Worm (Caenorhabditis elegans) whole organism, young adult: ENCODE results near the gene ZK930.7.

ENCODE experiments used
- B0336.3 ChIP-seq: fragments of 200-800 bp; sonication (Bioruptor generic); IDR thresholded peaks from 2 replicates; pipeline ENCODE4 v1.3.6; 2022; ENCODE audit warnings: missing genetic modification characterization, missing compliant biosample characterization
- F10E7.11 ChIP-seq: sonication (generic microtip); optimal IDR thresholded peaks from 2 replicates; lab custom pipeline; 2017; ENCODE audit warnings: mild to moderate bottlenecking, missing genetic modification characterization, moderate library complexity, missing compliant biosample characterization
- F22D6.2 ChIP-seq: sonication (generic microtip); optimal IDR thresholded peaks from 2 replicates; lab custom pipeline; 2016; ENCODE audit warnings: mild to moderate bottlenecking, missing genetic modification characterization, missing compliant biosample characterization
- F55B11.4 ChIP-seq: sonication (generic microtip); optimal IDR thresholded peaks from 2 replicates; lab custom pipeline; 2016; ENCODE audit warnings: missing compliant biosample characterization, missing genetic modification characterization, borderline replicate concordance; ENCODE audit not compliant: insufficient read depth
- F57A8.1 ChIP-seq: fragments of 200-800 bp; sonication (Bioruptor generic); optimal IDR thresholded peaks from 2 replicates; lab custom pipeline; 2018; ENCODE audit warnings: mild to moderate bottlenecking, missing genetic modification characterization, moderate library complexity, missing compliant biosample characterization
- F57C9.4 ChIP-seq: sonication (generic microtip); optimal IDR thresholded peaks from 2 replicates; lab custom pipeline; 2017; ENCODE audit warnings: mild to moderate bottlenecking, missing genetic modification characterization, missing compliant biosample characterization
- K11D2.4 ChIP-seq: fragments of 200-800 bp; sonication (Bioruptor generic); IDR thresholded peaks from 2 replicates; pipeline ENCODE4 v1.3.6; 2022; ENCODE audit warnings: missing genetic modification reagents, missing genetic modification characterization, missing compliant biosample characterization
- Y56A3A.18 ChIP-seq: fragments of 200-800 bp; sonication (Bioruptor generic); IDR thresholded peaks from 2 replicates; pipeline ENCODE4 v1.3.6; 2022; ENCODE audit warnings: missing genetic modification reagents, missing genetic modification characterization, missing compliant biosample characterization
- Y79H2A.3 ChIP-seq: fragments of 200-800 bp; sonication (Bioruptor generic); conservative IDR thresholded peaks from 2 replicates; pipeline ENCODE4 v1.3.6; 2022; ENCODE audit warnings: missing genetic modification reagents, missing genetic modification characterization, missing compliant biosample characterization
- Y95B8A.8 ChIP-seq: fragments of 200-800 bp; sonication (Bioruptor generic); IDR thresholded peaks from 2 replicates; pipeline ENCODE4 v1.3.6; 2022; ENCODE audit warnings: missing genetic modification reagents, missing genetic modification characterization, missing compliant biosample characterization
- aptf-2 ChIP-seq: fragments of 200-800 bp; sonication (Bioruptor generic); conservative IDR thresholded peaks from 2 replicates; pipeline ENCODE4 v1.3.6; 2022; ENCODE audit warnings: missing genetic modification reagents, missing genetic modification characterization, missing compliant biosample characterization
- attf-3 ChIP-seq: fragments of 200-800 bp; sonication (Bioruptor generic); conservative IDR thresholded peaks from 2 replicates; pipeline ENCODE4 v1.3.6; 2022; ENCODE audit warnings: missing genetic modification reagents, missing genetic modification characterization, missing compliant biosample characterization
- bed-1 ChIP-seq: fragments of 200-800 bp; sonication (Bioruptor generic); IDR thresholded peaks from 2 replicates; pipeline ENCODE4 v1.3.6; 2022; ENCODE audit warnings: missing genetic modification reagents, missing genetic modification characterization, missing compliant biosample characterization
- bed-2 ChIP-seq: fragments of 200-800 bp; sonication (Bioruptor generic); IDR thresholded peaks from 2 replicates; pipeline ENCODE4 v1.3.6; 2022; ENCODE audit warnings: missing genetic modification reagents, missing genetic modification characterization, missing compliant biosample characterization
- cebp-1 ChIP-seq, 2 experiments: fragments of 200-800 bp in 1 of 2; sonication (Bioruptor generic) in 1 of 2; sonication (generic microtip) in 1 of 2; IDR thresholded peaks in 1 of 2; optimal IDR thresholded peaks in 1 of 2; 2 replicates each; pipeline versions ENCODE4 v1.3.6 to Lab custom; 2017 to 2022; ENCODE audit warnings: missing compliant biosample characterization in 2 of 2, missing genetic modification characterization in 2 of 2, mild to moderate bottlenecking in 1 of 2, missing genetic modification reagents in 1 of 2, moderate library complexity in 1 of 2
- cebp-2 ChIP-seq: fragments of 200-800 bp; sonication (Bioruptor generic); IDR thresholded peaks from 2 replicates; pipeline ENCODE4 v1.3.6; 2022; ENCODE audit warnings: missing genetic modification characterization, missing compliant biosample characterization
- ceh-91 ChIP-seq: fragments of 200-800 bp; sonication (Bioruptor generic); IDR thresholded peaks from 2 replicates; pipeline ENCODE4 v1.3.6; 2022; ENCODE audit warnings: missing genetic modification reagents, missing genetic modification characterization, missing compliant biosample characterization
- chd-7 ChIP-seq: sonication (generic microtip); optimal IDR thresholded peaks from 2 replicates; lab custom pipeline; 2016; ENCODE audit warnings: mild to moderate bottlenecking, missing genetic modification characterization, moderate library complexity, missing compliant biosample characterization
- dox-1 ChIP-seq: fragments of 200-800 bp; sonication (Bioruptor generic); IDR thresholded peaks from 2 replicates; pipeline ENCODE4 v1.3.6; 2022; ENCODE audit warnings: missing genetic modification reagents, missing genetic modification characterization, missing compliant biosample characterization
- dpff-1 ChIP-seq: sonication (generic microtip); optimal IDR thresholded peaks from 2 replicates; lab custom pipeline; 2017; ENCODE audit warnings: mild to moderate bottlenecking, missing genetic modification characterization, missing compliant biosample characterization
- egl-44 ChIP-seq: fragments of 200-800 bp; sonication (Bioruptor generic); IDR thresholded peaks from 2 replicates; pipeline ENCODE4 v1.3.6; 2022; ENCODE audit warnings: missing genetic modification reagents, missing genetic modification characterization, missing compliant biosample characterization
- ets-4 ChIP-seq: fragments of 200-800 bp; sonication (Bioruptor generic); optimal IDR thresholded peaks from 2 replicates; lab custom pipeline; 2018; ENCODE audit warnings: mild to moderate bottlenecking, missing genetic modification characterization, missing compliant biosample characterization
- gei-17 ChIP-seq: fragments of 200-800 bp; sonication (Bioruptor generic); optimal IDR thresholded peaks from 2 replicates; lab custom pipeline; 2018; ENCODE audit warnings: mild to moderate bottlenecking, missing genetic modification characterization, missing compliant biosample characterization
- hmg-20 ChIP-seq: fragments of 200-800 bp; sonication (Bioruptor generic); IDR thresholded peaks from 2 replicates; pipeline ENCODE4 v1.3.6; 2022; ENCODE audit warnings: missing genetic modification reagents, missing genetic modification characterization, missing compliant biosample characterization
- lag-1 ChIP-seq: fragments of 200-800 bp; sonication (Bioruptor generic); IDR thresholded peaks from 2 replicates; pipeline ENCODE4 v1.3.6; 2022; ENCODE audit warnings: missing genetic modification reagents, missing genetic modification characterization, missing compliant biosample characterization
- let-607 ChIP-seq, 2 experiments: fragments of 200-800 bp in 1 of 2; sonication (Bioruptor generic) in 1 of 2; sonication (generic microtip) in 1 of 2; optimal IDR thresholded peaks; 2 replicates each; lab custom pipeline; 2016 to 2018; ENCODE audit warnings: mild to moderate bottlenecking in 2 of 2, missing compliant biosample characterization in 2 of 2, missing genetic modification characterization in 2 of 2, moderate library complexity in 2 of 2, missing genotype in 1 of 2
- lin-40 ChIP-seq: sonication (generic microtip); optimal IDR thresholded peaks from 2 replicates; lab custom pipeline; 2016; ENCODE audit warnings: missing genetic modification characterization, mild to moderate bottlenecking, missing compliant biosample characterization, missing genotype, missing genetic modification reagents
- lin-54 ChIP-seq: fragments of 200-800 bp; sonication (Bioruptor generic); optimal IDR thresholded peaks from 2 replicates; lab custom pipeline; 2018; ENCODE audit warnings: mild to moderate bottlenecking, missing genetic modification characterization, missing compliant biosample characterization
- lsl-1 ChIP-seq: fragments of 200-800 bp; sonication (Bioruptor generic); optimal IDR thresholded peaks from 2 replicates; lab custom pipeline; 2018; ENCODE audit warnings: mild to moderate bottlenecking, missing genetic modification characterization, moderate library complexity, missing compliant biosample characterization
- madf-10 ChIP-seq: sonication (generic microtip); optimal IDR thresholded peaks from 2 replicates; lab custom pipeline; 2016; ENCODE audit warnings: mild to moderate bottlenecking, missing genetic modification characterization, missing compliant biosample characterization
- mcd-1 ChIP-seq: fragments of 200-800 bp; sonication (Bioruptor generic); IDR thresholded peaks from 2 replicates; pipeline ENCODE4 v1.3.6; 2022; ENCODE audit warnings: missing genetic modification reagents, missing genetic modification characterization, missing compliant biosample characterization
- mel-28 ChIP-seq: sonication (generic microtip); optimal IDR thresholded peaks from 2 replicates; lab custom pipeline; 2016; ENCODE audit warnings: borderline replicate concordance, mild to moderate bottlenecking, missing genetic modification characterization, missing compliant biosample characterization
- mes-4 ChIP-seq: sonication (generic microtip); optimal IDR thresholded peaks from 2 replicates; lab custom pipeline; 2016; ENCODE audit warnings: missing genotype, missing genetic modification characterization, missing compliant biosample characterization
- nfya-1 ChIP-seq: sonication (generic microtip); optimal IDR thresholded peaks from 2 replicates; lab custom pipeline; 2017; ENCODE audit warnings: antibody characterized with exemption, missing compliant biosample characterization, missing genetic modification characterization, borderline replicate concordance; ENCODE audit not compliant: insufficient read depth
- nhr-179 ChIP-seq: sonication (generic microtip); optimal IDR thresholded peaks from 2 replicates; lab custom pipeline; 2016; ENCODE audit warnings: mild to moderate bottlenecking, missing genetic modification characterization, missing compliant biosample characterization
- rcor-1 ChIP-seq: fragments of 200-800 bp; sonication (Bioruptor generic); IDR thresholded peaks from 2 replicates; pipeline ENCODE4 v1.3.6; 2022; ENCODE audit warnings: missing genetic modification reagents, missing genetic modification characterization, missing compliant biosample characterization
- rpc-1 ChIP-seq, 2 experiments: fragments of 150-350 bp in 1 of 2; sonication (generic microtip) in 1 of 2; optimal IDR thresholded peaks; 2 replicates each; lab custom pipeline; 2014 to 2018; ENCODE audit warnings: missing biosample characterization in 1 of 2, missing genetic modification characterization in 1 of 2, missing genetic modification reagents in 1 of 2, missing genotype in 1 of 2
- snpc-3.4 ChIP-seq: sonication (generic microtip); optimal IDR thresholded peaks from 2 replicates; lab custom pipeline; 2017; ENCODE audit warnings: missing genetic modification characterization, mild to moderate bottlenecking, missing compliant biosample characterization, antibody characterized with exemption, moderate library complexity, missing genotype, missing genetic modification reagents
- sptf-2 ChIP-seq: fragments of 200-800 bp; sonication (Bioruptor generic); optimal IDR thresholded peaks from 2 replicates; lab custom pipeline; 2018; ENCODE audit warnings: mild to moderate bottlenecking, missing genetic modification characterization, missing compliant biosample characterization
- tlf-1 ChIP-seq: fragments of 200-800 bp; sonication (Bioruptor generic); optimal IDR thresholded peaks from 2 replicates; lab custom pipeline; 2018; ENCODE audit warnings: mild to moderate bottlenecking, missing genetic modification characterization, missing compliant biosample characterization
- unc-130 ChIP-seq: sonication (generic microtip); optimal IDR thresholded peaks from 2 replicates; lab custom pipeline; 2016; ENCODE audit warnings: missing genetic modification reagents, missing genetic modification characterization, missing compliant biosample characterization
- unc-62 ChIP-seq: fragments of 150-350 bp; optimal IDR thresholded peaks from 2 replicates; lab custom pipeline; 2014; ENCODE audit warnings: missing biosample characterization, missing genetic modification reagents, missing genetic modification characterization
- zim-3 ChIP-seq: sonication (generic microtip); optimal IDR thresholded peaks from 2 replicates; lab custom pipeline; 2017; ENCODE audit warnings: mild to moderate bottlenecking, missing genetic modification characterization, moderate library complexity, missing compliant biosample characterization
- ztf-18 ChIP-seq: sonication (generic microtip); optimal IDR thresholded peaks from 2 replicates; lab custom pipeline; 2016; ENCODE audit warnings: missing genotype, mild to moderate bottlenecking, missing genetic modification characterization, missing compliant biosample characterization
- ztf-3 ChIP-seq: fragments of 200-800 bp; sonication (Bioruptor generic); optimal IDR thresholded peaks from 2 replicates; lab custom pipeline; 2018; ENCODE audit warnings: mild to moderate bottlenecking, missing genetic modification characterization, missing compliant biosample characterization

The ZK930.7 gene

DNA sequence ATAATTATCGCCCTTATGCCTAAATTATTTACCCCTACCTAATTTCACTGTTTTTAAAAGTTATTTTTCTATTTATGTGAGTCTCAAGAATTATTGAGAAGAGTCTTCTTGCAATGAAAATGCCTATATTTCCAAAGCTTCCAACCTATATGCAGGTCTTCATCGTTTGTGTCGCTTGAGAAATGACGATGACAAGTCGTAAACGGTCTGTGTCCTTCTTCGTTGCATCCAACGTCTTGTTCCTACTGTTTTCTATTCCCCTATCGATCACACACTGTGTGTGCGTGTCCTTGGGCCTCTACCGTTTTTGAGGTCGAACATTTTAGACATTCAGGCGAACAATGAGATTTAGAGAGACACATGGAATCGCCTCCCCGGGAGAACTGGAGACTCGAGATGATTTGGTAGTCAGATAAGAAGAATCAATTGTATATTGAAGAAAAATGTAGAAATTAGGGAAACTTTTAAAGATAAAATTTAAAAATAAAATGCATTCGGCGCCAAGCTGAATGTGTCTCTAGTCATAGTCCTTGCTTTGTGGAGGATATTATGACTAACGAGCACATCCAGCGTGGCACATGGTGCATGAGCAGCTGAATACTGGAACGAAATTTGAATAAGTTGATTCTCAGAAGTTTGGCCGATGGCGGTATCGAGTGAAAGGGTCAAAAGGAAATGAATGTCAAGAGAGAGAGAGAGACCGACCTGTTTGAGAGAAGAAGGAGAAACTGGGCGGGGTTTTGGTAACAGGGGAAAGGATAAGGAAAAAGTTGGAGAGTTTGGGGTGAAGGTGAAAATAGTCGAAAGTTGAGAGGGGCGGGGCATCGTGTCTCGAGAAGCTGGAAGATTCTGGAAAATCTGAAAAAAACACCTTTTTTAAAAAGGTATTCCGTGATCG lies 33.7 kb upstream of the ZK930.7 start (continued):
- TF ChIP-seq tlf-1 (GFP tag; lab: Kevin White, UChicago) (peak; percentile 74), lin-40 (tag; lab: Kevin White, UChicago) (no peak), ztf-18 (tag; lab: Kevin White, UChicago) (no peak), mcd-1 (GFP tag; lab: Robert Waterston, UW) (peak; percentile 21; the same call in 1 of the 2 replicates), sptf-2 (GFP tag; lab: Kevin White, UChicago) (no peak), F22D6.2 (tag; lab: Kevin White, UChicago) (no peak), F55B11.4 (tag; lab: Kevin White, UChicago) (no peak), F57C9.4 (tag; lab: Kevin White, UChicago) (no peak), B0336.3 (GFP tag; lab: Robert Waterston, UW) (peak; percentile 90), dox-1 (GFP tag; lab: Robert Waterston, UW) (peak; percentile 39; the same call in 1 of the 2 replicates), lsl-1 (GFP tag; lab: Kevin White, UChicago) (peak; percentile 50), mel-28 (no peak), K11D2.4 (0 out of 2 replicates have a peak, but pooled peaks have one; percentile 31), F57A8.1 (GFP tag; lab: Kevin White, UChicago) (no peak), chd-7 (peak; percentile 77), attf-3 (no peak), unc-62 (GFP tag; lab: Kevin White, UChicago) (no peak), rpc-1 (optimal IDR thresholded peaks at IDR 0.05; lab: Kevin White, UChicago) (no peak), rpc-1 (tag; optimal IDR thresholded peaks at IDR 0.05; lab: Kevin White, UChicago) (peak; percentile 8), nfya-1 (no peak), rcor-1 (GFP tag; lab: Robert Waterston, UW) (peak; percentile 74), bed-2 (GFP tag; lab: Robert Waterston, UW) (no peak), snpc-3.4 (tag; lab: Kevin White, UChicago) (peak; percentile 79), unc-130 (GFP tag; lab: Kevin White, UChicago) (peak; percentile 84), F10E7.11 (tag; lab: Kevin White, UChicago) (peak; percentile 80), dpff-1 (tag; lab: Kevin White, UChicago) (peak; percentile 55), lag-1 (no peak), ztf-3 (GFP tag; lab: Kevin White, UChicago) (no peak), cebp-2 (GFP tag; lab: Robert Waterston, UW) (no peak), aptf-2 (0 out of 2 replicates have a peak, but pooled peaks have one; percentile 19), mes-4 (tag; lab: Kevin White, UChicago) (no peak), bed-1 (GFP tag; lab: Robert Waterston, UW) (no peak), cebp-1 (GFP tag; IDR thresholded peaks at IDR 0.05; lab: Robert Waterston, UW) (no peak), cebp-1 (tag; optimal IDR thresholded peaks at IDR 0.05; lab: Kevin White, UChicago) (peak; percentile 64), gei-17 (no peak), let-607 (tag; optimal IDR thresholded peaks at IDR 0.05; lab: Kevin White, UChicago) (no peak), ets-4 (GFP tag; lab: Kevin White, UChicago) (no peak), madf-10 (no peak), ceh-91 (GFP tag; lab: Robert Waterston, UW) (0 out of 2 replicates have a peak, but pooled peaks have one; percentile 36), egl-44 (GFP tag; lab: Robert Waterston, UW) (0 out of 2 replicates have a peak, but pooled peaks have one; percentile 25), Y95B8A.8 (GFP tag; lab: Robert Waterston, UW) (peak; percentile 93), nhr-179 (tag; lab: Kevin White, UChicago) (no peak), hmg-20 (peak; percentile 18; the same call in 1 of the 2 replicates), Y79H2A.3 (peak; percentile 88), Y56A3A.18 (GFP tag; lab: Robert Waterston, UW) (0 out of 2 replicates have a peak, but pooled peaks have one; percentile 44), lin-54 (GFP tag; lab: Kevin White, UChicago) (peak; percentile 50), zim-3 (no peak)
